Worm (Caenorhabditis elegans) whole organism, young adult: Measurements from ENCODE around the gene fbxb-1.

Experiments used
- B0336.3 ChIP-seq: fragments of 200-800 bp; sonication (Bioruptor generic); IDR thresholded peaks from 2 replicates; pipeline ENCODE4 v1.3.6; 2022; ENCODE audit warnings: missing genetic modification characterization, missing compliant biosample characterization
- Y53G8AR.9 ChIP-seq: fragments of 200-800 bp; sonication (Bioruptor generic); conservative IDR thresholded peaks from 2 replicates; pipeline ENCODE4 v1.3.6; 2022; ENCODE audit warnings: missing genetic modification reagents, missing genetic modification characterization, missing compliant biosample characterization
- attf-6 ChIP-seq: fragments of 200-800 bp; sonication (Bioruptor generic); IDR thresholded peaks from 2 replicates; pipeline ENCODE4 v1.3.6; 2022; ENCODE audit warnings: missing genetic modification reagents, missing genetic modification characterization, missing compliant biosample characterization
- nhr-80 ChIP-seq: sonication (generic microtip); optimal IDR thresholded peaks from 2 replicates; lab custom pipeline; 2016; ENCODE audit warnings: missing genetic modification characterization, missing compliant biosample characterization
- pbrm-1 ChIP-seq: fragments of 200-800 bp; sonication (Bioruptor generic); IDR thresholded peaks from 2 replicates; pipeline ENCODE4 v1.3.6; 2022; ENCODE audit warnings: missing genetic modification reagents, missing genetic modification characterization, missing compliant biosample characterization
- snpc-3.4 ChIP-seq: sonication (generic microtip); optimal IDR thresholded peaks from 2 replicates; lab custom pipeline; 2017; ENCODE audit warnings: missing genetic modification characterization, mild to moderate bottlenecking, missing compliant biosample characterization, antibody characterized with exemption, moderate library complexity, missing genotype, missing genetic modification reagents
- unc-130 ChIP-seq: sonication (generic microtip); optimal IDR thresholded peaks from 2 replicates; lab custom pipeline; 2016; ENCODE audit warnings: missing genetic modification reagents, missing genetic modification characterization, missing compliant biosample characterization

DNA sequence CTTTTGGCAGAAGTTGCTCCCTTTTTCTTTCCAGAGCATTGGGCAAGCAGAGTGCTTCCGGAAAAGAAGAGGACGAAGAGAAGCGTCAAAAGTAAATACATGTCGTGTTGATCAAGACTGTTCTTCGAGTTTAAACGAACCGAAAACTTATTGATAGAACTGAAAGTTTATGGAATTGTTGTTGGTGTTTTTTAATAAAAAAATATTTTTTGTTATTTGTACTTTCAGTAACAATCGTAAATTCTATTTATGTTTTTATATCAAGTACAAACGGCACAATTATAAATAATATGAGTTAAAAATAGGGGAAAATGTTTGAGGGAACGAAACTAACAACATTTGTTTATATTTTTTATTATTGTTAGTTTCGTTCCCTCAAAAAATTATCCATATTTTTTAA, 17.5 kb downstream of the fbxb-1 start, which contains the start of gene F21D9.3:
- no peak for TF ChIP-seq nhr-80
- no peak for TF ChIP-seq attf-6
- no peak for TF ChIP-seq B0336.3
- TF ChIP-seq unc-130 = no peak
- no peak for TF ChIP-seq Y53G8AR.9 (GFP tag; lab: Robert Waterston, UW)
- TF ChIP-seq pbrm-1 (GFP tag; lab: Robert Waterston, UW) = no peak
- no peak for TF ChIP-seq snpc-3.4
